Worm (Caenorhabditis elegans): Measurements from ENCODE around the gene C49H3.4.

C49H3.4 gene

ce11 chrIV:7926102-7926840 is 11.2 kb downstream of the C49H3.4 start, which contains the start of gene rps-2:
rps-2 (minus strand) TSS chrIV:7926391.
- TF ChIP-seq F13C5.2 (tag; optimal IDR thresholded peaks at IDR 0.05), result peak; percentile 35
- no peak for TF ChIP-seq ceh-36 (tag; optimal IDR thresholded peaks at IDR 0.05)
- no peak for TF ChIP-seq tra-4 (tag; optimal IDR thresholded peaks at IDR 0.05)
- no peak for TF ChIP-seq scrt-1 (GFP tag; IDR thresholded peaks at IDR 0.05)
- no peak for TF ChIP-seq sea-1 (GFP tag; conservative IDR thresholded peaks at IDR 0.05)
- no peak for TF ChIP-seq hmg-4 (GFP tag; optimal IDR thresholded peaks at IDR 0.05)
- no peak for TF ChIP-seq flt-1 (GFP tag; IDR thresholded peaks at IDR 0.05)
- no peak for TF ChIP-seq tbx-37 (GFP tag; conservative IDR thresholded peaks at IDR 0.05)
- TF ChIP-seq B0310.2 (tag; optimal IDR thresholded peaks at IDR 0.05), result no peak
- TF ChIP-seq pes-1 (GFP tag; IDR thresholded peaks at IDR 0.05), result no peak
- peak; percentile 8; the same call in 1 of the 2 replicates for TF ChIP-seq tbx-11 (GFP tag; IDR thresholded peaks at IDR 0.05)

- TF ChIP-seq hmg-4 (GFP tag; optimal IDR thresholded peaks at IDR 0.05) (no peak), F13C5.2 (tag; optimal IDR thresholded peaks at IDR 0.05) (no peak), hmbx-1 (tag; optimal IDR thresholded peaks at IDR 0.05) (no peak), tbx-11 (GFP tag; IDR thresholded peaks at IDR 0.05) (no peak), ceh-13 (GFP tag; optimal IDR thresholded peaks at IDR 0.05) (no peak), aly-1 (tag; optimal IDR thresholded peaks at IDR 0.05) (no peak), B0310.2 (tag; optimal IDR thresholded peaks at IDR 0.05) (no peak), ama-1 (optimal IDR thresholded peaks at IDR 0.05) (no peak), pes-1 (GFP tag; IDR thresholded peaks at IDR 0.05) (no peak), tra-4 (tag; optimal IDR thresholded peaks at IDR 0.05) (no peak), flt-1 (GFP tag; IDR thresholded peaks at IDR 0.05) (no peak), ceh-36 (tag; optimal IDR thresholded peaks at IDR 0.05) (no peak), sea-1 (GFP tag; conservative IDR thresholded peaks at IDR 0.05) (no peak)
These were observed 12.1 kb downstream of the C49H3.4 start, which contains the start of gene C49H3.12 for ce11 chrIV:7927218-7927617. C49H3.12 (minus strand) TSS chrIV:7927318.

ce11 chrIV:7927852-7928251 is 12.8 kb downstream of the C49H3.4 start, which contains the start of gene gcy-8:
gcy-8 (plus strand) TSS chrIV:7928152.
- TF ChIP-seq sea-1 (GFP tag; conservative IDR thresholded peaks at IDR 0.05), result no peak

- TF ChIP-seq flt-1 (GFP tag; IDR thresholded peaks at IDR 0.05) (no peak), hnd-1 (tag; optimal IDR thresholded peaks at IDR 0.05) (no peak), sea-1 (GFP tag; conservative IDR thresholded peaks at IDR 0.05) (no peak), hmg-4 (GFP tag; optimal IDR thresholded peaks at IDR 0.05) (no peak), hmbx-1 (tag; optimal IDR thresholded peaks at IDR 0.05) (no peak), aly-1 (tag; optimal IDR thresholded peaks at IDR 0.05) (no peak), pes-1 (GFP tag; IDR thresholded peaks at IDR 0.05) (no peak), F13C5.2 (tag; optimal IDR thresholded peaks at IDR 0.05) (no peak), B0310.2 (tag; optimal IDR thresholded peaks at IDR 0.05) (no peak), ceh-13 (GFP tag; optimal IDR thresholded peaks at IDR 0.05) (no peak), scrt-1 (GFP tag; IDR thresholded peaks at IDR 0.05) (no peak), tbx-37 (GFP tag; conservative IDR thresholded peaks at IDR 0.05) (no peak), ceh-36 (tag; optimal IDR thresholded peaks at IDR 0.05) (no peak), ets-7 (tag; optimal IDR thresholded peaks at IDR 0.05) (no peak), tbx-11 (GFP tag; IDR thresholded peaks at IDR 0.05) (no peak), tra-4 (tag; optimal IDR thresholded peaks at IDR 0.05) (no peak), ama-1 (optimal IDR thresholded peaks at IDR 0.05) (no peak)
These were observed 16.8 kb downstream of the C49H3.4 start for ce11 chrIV:7931873-7932272.

ce11 chrIV:7933733-7934132 is 18.6 kb downstream of the C49H3.4 start, which contains the start of gene bbs-2:
bbs-2 (plus strand) TSS chrIV:7934033.
- no peak for TF ChIP-seq tra-4 (tag; optimal IDR thresholded peaks at IDR 0.05)
- no peak for TF ChIP-seq hmg-4 (GFP tag; optimal IDR thresholded peaks at IDR 0.05)
- TF ChIP-seq pes-1 (GFP tag; IDR thresholded peaks at IDR 0.05), result no peak
- no peak for TF ChIP-seq tbx-11 (GFP tag; IDR thresholded peaks at IDR 0.05)
- TF ChIP-seq flt-1 (GFP tag; IDR thresholded peaks at IDR 0.05), result no peak
- no peak for TF ChIP-seq scrt-1 (GFP tag; IDR thresholded peaks at IDR 0.05)
- no peak for TF ChIP-seq hnd-1 (tag; optimal IDR thresholded peaks at IDR 0.05)
- no peak for TF ChIP-seq ceh-13 (GFP tag; optimal IDR thresholded peaks at IDR 0.05)

- TF ChIP-seq aly-1 (tag; optimal IDR thresholded peaks at IDR 0.05) (no peak), hmg-4 (GFP tag; optimal IDR thresholded peaks at IDR 0.05) (no peak), tra-4 (tag; optimal IDR thresholded peaks at IDR 0.05) (no peak), hnd-1 (tag; optimal IDR thresholded peaks at IDR 0.05) (no peak), ama-1 (optimal IDR thresholded peaks at IDR 0.05) (no peak), tbx-11 (GFP tag; IDR thresholded peaks at IDR 0.05) (no peak), pes-1 (GFP tag; IDR thresholded peaks at IDR 0.05) (no peak), flt-1 (GFP tag; IDR thresholded peaks at IDR 0.05) (no peak), tbx-37 (GFP tag; conservative IDR thresholded peaks at IDR 0.05) (no peak), F13C5.2 (tag; optimal IDR thresholded peaks at IDR 0.05) (no peak), sea-1 (GFP tag; conservative IDR thresholded peaks at IDR 0.05) (no peak), scrt-1 (GFP tag; IDR thresholded peaks at IDR 0.05) (no peak), hmbx-1 (tag; optimal IDR thresholded peaks at IDR 0.05) (no peak), ceh-13 (GFP tag; optimal IDR thresholded peaks at IDR 0.05) (no peak), ceh-36 (tag; optimal IDR thresholded peaks at IDR 0.05) (no peak)
These were observed 23.7 kb downstream of the C49H3.4 start, which contains the start of gene F20D12.7 for ce11 chrIV:7938834-7939233. F20D12.7 (minus strand) TSS chrIV:7938934.

ce11 chrIV:7940919-7941318 is 25.8 kb downstream of the C49H3.4 start, which contains the start of gene exc-9:
exc-9 (minus strand) TSS chrIV:7941019.
- TF ChIP-seq ceh-13 (GFP tag; optimal IDR thresholded peaks at IDR 0.05) (no peak), hnd-1 (tag; optimal IDR thresholded peaks at IDR 0.05) (no peak), ceh-36 (tag; optimal IDR thresholded peaks at IDR 0.05) (no peak), pes-1 (GFP tag; IDR thresholded peaks at IDR 0.05) (no peak), B0310.2 (tag; optimal IDR thresholded peaks at IDR 0.05) (no peak), aly-1 (tag; optimal IDR thresholded peaks at IDR 0.05) (no peak), flt-1 (GFP tag; IDR thresholded peaks at IDR 0.05) (no peak), hmg-4 (GFP tag; optimal IDR thresholded peaks at IDR 0.05) (no peak), F13C5.2 (tag; optimal IDR thresholded peaks at IDR 0.05) (no peak), tbx-37 (GFP tag; conservative IDR thresholded peaks at IDR 0.05) (no peak), tra-4 (tag; optimal IDR thresholded peaks at IDR 0.05) (no peak), ama-1 (optimal IDR thresholded peaks at IDR 0.05) (no peak), scrt-1 (GFP tag; IDR thresholded peaks at IDR 0.05) (no peak), sea-1 (GFP tag; conservative IDR thresholded peaks at IDR 0.05) (no peak), ets-7 (tag; optimal IDR thresholded peaks at IDR 0.05) (no peak), hmbx-1 (tag; optimal IDR thresholded peaks at IDR 0.05) (no peak), tbx-11 (GFP tag; IDR thresholded peaks at IDR 0.05) (no peak)
